Fruit fly (Drosophila melanogaster): ENCODE measurements around the gene LManI.
A peak's percentile ranks its signal among the peaks of the same experiment; 100 is the strongest.

The LManI gene

dm6 chr2L:10408122-10408576 is 48.9 kb downstream of the LManI start, which contains the start of the genes Ip259 and RpS27A (continued):
- TF ChIP-seq fd59A (GFP tag; optimal IDR thresholded peaks at IDR 0.05) (peak; percentile 56), ss (GFP tag; optimal IDR thresholded peaks at IDR 0.05) (peak in 1 of 2 experiments; percentile 77), CG3032 (tag; optimal IDR thresholded peaks at IDR 0.05) (peak; percentile 62), CG8119 (GFP tag; IDR thresholded peaks at IDR 0.05) (peak; percentile 36; the same call in 1 of the 3 replicates), Ets96B (tag; optimal IDR thresholded peaks at IDR 0.05) (peak; percentile 37), Eip93F (GFP tag; optimal IDR thresholded peaks at IDR 0.05) (peak; percentile 21), eg (GFP tag; IDR thresholded peaks at IDR 0.05) (no peak), CG11762 (GFP tag; optimal IDR thresholded peaks at IDR 0.05; ENCODE audit: insufficient read depth) (peak; percentile 27), fkh (GFP tag; optimal IDR thresholded peaks at IDR 0.05) (peak; percentile 59), CG31627 (GFP tag; optimal IDR thresholded peaks at IDR 0.05) (peak; percentile 77), OdsH (GFP tag; optimal IDR thresholded peaks at IDR 0.05) (peak; percentile 58), Eip78C (GFP tag) (peak; percentile 90), CG34406 (GFP tag; optimal IDR thresholded peaks at IDR 0.05) (peak; percentile 67), CG9139 (GFP tag; optimal IDR thresholded peaks at IDR 0.05) (peak; percentile 61), CG16779 (tag; optimal IDR thresholded peaks at IDR 0.05) (no peak), CG6854 (GFP tag; optimal IDR thresholded peaks at IDR 0.05) (peak; percentile 84), CG6792 (GFP tag; optimal IDR thresholded peaks at IDR 0.05) (peak; percentile 59)

DNA sequence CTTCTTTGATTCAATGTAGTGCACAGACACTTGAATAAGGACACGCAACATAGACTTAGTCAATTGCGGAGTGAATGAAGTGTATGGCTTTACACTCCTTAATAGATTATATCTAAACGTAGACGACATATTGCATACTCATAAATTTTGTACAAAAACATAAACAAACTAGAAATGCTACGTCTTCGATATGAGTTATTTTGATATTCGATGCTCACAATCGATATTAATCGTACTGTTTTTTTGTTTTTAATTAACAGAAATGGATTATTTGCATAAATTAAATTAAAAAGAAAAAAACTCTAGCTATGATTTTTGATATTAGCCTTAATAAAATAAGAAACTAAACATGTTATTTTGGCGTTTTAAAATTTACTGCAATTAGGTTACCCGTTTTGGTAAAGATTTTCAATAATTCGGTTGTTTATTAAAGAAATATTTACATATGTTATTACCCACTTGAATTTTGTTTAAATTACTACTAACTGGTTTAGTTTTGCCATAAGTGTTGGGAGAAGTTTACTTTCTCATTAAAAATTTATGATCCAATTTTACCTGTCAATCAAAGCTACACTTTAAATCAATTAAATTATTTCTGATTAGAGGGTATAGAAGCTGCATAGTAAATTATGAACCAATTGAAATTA is 51.9 kb downstream of the LManI start, which contains the start of the genes CG17768, LSm-4 and Ir31a:
TSS of gene CG17768 (minus strand) at position 196 of the 647 bp plus-strand sequence.
TSS of gene LSm-4 (minus strand) at position 196 of the 647 bp plus-strand sequence.
TSS of gene Ir31a (plus strand) at position 558 of the 647 bp plus-strand sequence.
- TF ChIP-seq Hr39 (GFP tag; optimal IDR thresholded peaks at IDR 0.05) (no peak), fd85E (GFP tag; optimal IDR thresholded peaks at IDR 0.05) (no peak), CG6808 (GFP tag; optimal IDR thresholded peaks at IDR 0.05) (no peak), eg (GFP tag; IDR thresholded peaks at IDR 0.05) (no peak), Ets21C (GFP tag; optimal IDR thresholded peaks at IDR 0.05) (no peak), Sox15 (GFP tag; optimal IDR thresholded peaks at IDR 0.05) (no peak), Lpt (GFP tag; optimal IDR thresholded peaks at IDR 0.05) (no peak), Eip78C (GFP tag) (peak; percentile 23), dsx (GFP tag; optimal IDR thresholded peaks at IDR 0.05; ENCODE audit: poor library complexity, severe bottlenecking) (no peak), Sox102F (GFP tag; optimal IDR thresholded peaks at IDR 0.05) (no peak), fkh (GFP tag; optimal IDR thresholded peaks at IDR 0.05) (peak; percentile 33), vri (GFP tag; optimal IDR thresholded peaks at IDR 0.05) (no peak), Hr38 (GFP tag; optimal IDR thresholded peaks at IDR 0.05) (no peak), CG34406 (GFP tag; optimal IDR thresholded peaks at IDR 0.05) (no peak), CG3919 (GFP tag; optimal IDR thresholded peaks at IDR 0.05) (no peak)

dm6 chr2L:10403803-10404315 is 53.2 kb downstream of the LManI start:
- TF ChIP-seq Eip78C (GFP tag): peak; percentile 50
- peak; percentile 78 for TF ChIP-seq CG10669 (GFP tag; optimal IDR thresholded peaks at IDR 0.05)
- TF ChIP-seq CG34406 (GFP tag; optimal IDR thresholded peaks at IDR 0.05): no peak
- TF ChIP-seq Hr38 (GFP tag; optimal IDR thresholded peaks at IDR 0.05): no peak
- no peak for TF ChIP-seq CG11762 (GFP tag; optimal IDR thresholded peaks at IDR 0.05; ENCODE audit: insufficient read depth)
- TF ChIP-seq fkh (GFP tag; optimal IDR thresholded peaks at IDR 0.05): peak; percentile 9

Data from whole organism, prepupa.